Fruit fly (Drosophila melanogaster): ENCODE results near the gene SP1029.

SP1029 gene

dm6 chr3R:29287320-29287957 lies 37.2 kb upstream of the SP1029 start:
- TF ChIP-seq Scr (GFP tag; IDR thresholded peaks at IDR 0.05; ENCODE audit: partially characterized antibody) (no peak), CG18476 (GFP tag; optimal IDR thresholded peaks at IDR 0.05) (no peak), CG17612 (GFP tag; IDR thresholded peaks at IDR 0.05) (no peak), gem (tag; optimal IDR thresholded peaks at IDR 0.05) (peak; percentile 33), HLHmδ (GFP tag; optimal IDR thresholded peaks at IDR 0.05) (peak; percentile 87), CG1832 (GFP tag; optimal IDR thresholded peaks at IDR 0.05) (peak; percentile 82), abd-A (tag; optimal IDR thresholded peaks at IDR 0.05) (peak; percentile 33), CG2712 (tag; optimal IDR thresholded peaks at IDR 0.05) (peak; percentile 21), CG17328 (GFP tag; IDR thresholded peaks at IDR 0.05) (0 out of 2 replicates have a peak, but pooled peaks have one; percentile 12), Hey (tag; optimal IDR thresholded peaks at IDR 0.05) (peak; percentile 45), CG2129 (GFP tag; IDR thresholded peaks at IDR 0.05; ENCODE audit: partially characterized antibody) (no peak), sens (GFP tag) (peak; percentile 43), otp (GFP tag; IDR thresholded peaks at IDR 0.05) (no peak), sd (tag; optimal IDR thresholded peaks at IDR 0.05) (peak; percentile 38), ash1 (GFP tag; optimal IDR thresholded peaks at IDR 0.05) (no peak), cg (GFP tag; optimal IDR thresholded peaks at IDR 0.05) (peak; percentile 74), psq (GFP tag; optimal IDR thresholded peaks at IDR 0.05) (peak; percentile 56), CG1529 (GFP tag; optimal IDR thresholded peaks at IDR 0.05) (no peak), slp2 (GFP tag; optimal IDR thresholded peaks at IDR 0.05) (no peak), z (GFP tag; IDR thresholded peaks at IDR 0.05) (peak; percentile 67; the same call in 2 of the 3 replicates), CG32532 (GFP tag; IDR thresholded peaks at IDR 0.05) (no peak; the same call in 1 of the 2 replicates), TFAM (GFP tag; optimal IDR thresholded peaks at IDR 0.05) (no peak), Deaf1 (tag; optimal IDR thresholded peaks at IDR 0.05) (peak; percentile 8), Antp (GFP tag; optimal IDR thresholded peaks at IDR 0.05) (no peak), Myb (GFP tag; optimal IDR thresholded peaks at IDR 0.05) (no peak), CG14710 (tag; optimal IDR thresholded peaks at IDR 0.05) (no peak), seq (GFP tag; IDR thresholded peaks at IDR 0.05) (peak; percentile 40; the same call in 1 of the 2 replicates), Pdp1 (GFP tag; optimal IDR thresholded peaks at IDR 0.05) (no peak), Ravus (GFP tag; IDR thresholded peaks at IDR 0.05) (peak; percentile 90), rib (GFP tag; IDR thresholded peaks at IDR 0.05) (peak; percentile 66), pros (GFP tag; optimal IDR thresholded peaks at IDR 0.05) (peak; percentile 97), CG11085 (GFP tag; IDR thresholded peaks at IDR 0.05) (no peak), kni (GFP tag; optimal IDR thresholded peaks at IDR 0.05) (peak; percentile 73), lola (GFP tag; optimal IDR thresholded peaks at IDR 0.05) (peak in 1 of 3 experiments; percentile 2), CG11560 (tag; IDR thresholded peaks at IDR 0.05) (no peak), Med (GFP tag) (peak; percentile 44), ssp (GFP tag; IDR thresholded peaks at IDR 0.05) (no peak), CG1602 (GFP tag; optimal IDR thresholded peaks at IDR 0.05) (no peak), Stat92E (GFP tag; optimal IDR thresholded peaks at IDR 0.05) (peak in 1 of 3 experiments; percentile 4), nerfin-1 (tag; optimal IDR thresholded peaks at IDR 0.05) (peak; percentile 26), yki (optimal IDR thresholded peaks at IDR 0.05) (peak; percentile 41), CG11247 (GFP tag; IDR thresholded peaks at IDR 0.05) (no peak), CG10959 (GFP tag; IDR thresholded peaks at IDR 0.05) (no peak), CG5180 (GFP tag; optimal IDR thresholded peaks at IDR 0.05) (no peak), CG17829 (tag; optimal IDR thresholded peaks at IDR 0.05) (peak; percentile 34), CG31441 (GFP tag; IDR thresholded peaks at IDR 0.05) (0 out of 2 replicates have a peak, but pooled peaks have one; percentile 14), grn (GFP tag; optimal IDR thresholded peaks at IDR 0.05) (peak; percentile 72), CG8089 (GFP tag; optimal IDR thresholded peaks at IDR 0.05) (no peak), da (GFP tag; optimal IDR thresholded peaks at IDR 0.05) (no peak), CG9932 (GFP tag; IDR thresholded peaks at IDR 0.05) (no peak)
